Worm (Caenorhabditis elegans) whole organism, L1 larva: Measurements from ENCODE around the gene dcar-1.
A peak's percentile ranks its signal among the peaks of the same experiment; 100 is the strongest.

Source experiments
- C04F5.9 ChIP-seq: sonication (generic microtip); optimal IDR thresholded peaks from 2 replicates; lab custom pipeline; 2016; ENCODE audit warnings: missing genetic modification characterization, missing compliant biosample characterization
- C34B4.2 ChIP-seq: sonication (generic microtip); optimal IDR thresholded peaks from 2 replicates; lab custom pipeline; 2017; ENCODE audit warnings: mild to moderate bottlenecking, missing genetic modification characterization, missing compliant biosample characterization
- Y116A8C.19 ChIP-seq: sonication (generic microtip); optimal IDR thresholded peaks from 2 replicates; lab custom pipeline; 2016; ENCODE audit warnings: missing compliant biosample characterization, missing genetic modification characterization, borderline replicate concordance
- aha-1 ChIP-seq: fragments of 150-350 bp; optimal IDR thresholded peaks from 2 replicates; lab custom pipeline; 2014; ENCODE audit warnings: missing biosample characterization, missing genetic modification characterization
- ama-1 ChIP-seq: fragments of 150-350 bp; optimal IDR thresholded peaks from 2 replicates; lab custom pipeline; 2014
- ceh-90 ChIP-seq: sonication (generic microtip); optimal IDR thresholded peaks from 2 replicates; lab custom pipeline; 2016; ENCODE audit warnings: missing genetic modification characterization, missing compliant biosample characterization
- dsc-1 ChIP-seq: sonication (generic microtip); optimal IDR thresholded peaks from 2 replicates; lab custom pipeline; 2016; ENCODE audit warnings: mild to moderate bottlenecking, missing genetic modification characterization, missing compliant biosample characterization
- efl-1 ChIP-seq, 4 experiments: fragments of 150-350 bp; optimal IDR thresholded peaks in 3 of 4; peaks in 1 of 4; 1 replicate in 1 of 4; 2 replicates in 3 of 4; lab custom pipeline; 2014; ENCODE audit warnings: missing biosample characterization in 2 of 4, missing genetic modification characterization in 2 of 4, missing genetic modification reagents in 2 of 4
- efl-3 ChIP-seq: fragments of 200-800 bp; sonication (Bioruptor generic); optimal IDR thresholded peaks from 2 replicates; lab custom pipeline; 2018; ENCODE audit warnings: mild to moderate bottlenecking, missing genetic modification characterization, missing compliant biosample characterization
- egl-13 ChIP-seq: sonication (generic microtip); optimal IDR thresholded peaks from 2 replicates; lab custom pipeline; 2016; ENCODE audit warnings: missing genotype, missing genetic modification reagents, missing genetic modification characterization, missing compliant biosample characterization
- ets-5 ChIP-seq: fragments of 200-800 bp; sonication (Bioruptor generic); IDR thresholded peaks from 2 replicates; pipeline ENCODE4 v1.3.6; 2022; ENCODE audit warnings: missing genetic modification characterization, missing compliant biosample characterization
- fkh-4 ChIP-seq: sonication (generic microtip); optimal IDR thresholded peaks from 2 replicates; lab custom pipeline; 2016; ENCODE audit warnings: missing compliant biosample characterization, missing genetic modification characterization, borderline replicate concordance
- hpl-2 ChIP-seq: fragments of 150-350 bp; optimal IDR thresholded peaks from 2 replicates; lab custom pipeline; 2014; ENCODE audit warnings: missing biosample characterization, missing genetic modification reagents, missing genetic modification characterization
- lin-15B ChIP-seq: fragments of 150-350 bp; sonication (generic microtip); optimal IDR thresholded peaks from 3 replicates; lab custom pipeline; 2014; ENCODE audit warnings: missing biosample characterization, missing genetic modification characterization
- lir-3 ChIP-seq: sonication (generic microtip); optimal IDR thresholded peaks from 2 replicates; lab custom pipeline; 2016; ENCODE audit warnings: mild to moderate bottlenecking, missing genetic modification characterization, moderate library complexity, missing compliant biosample characterization; ENCODE audit not compliant: poor library complexity
- mab-9 ChIP-seq: fragments of 200-800 bp; sonication (Bioruptor generic); IDR thresholded peaks from 2 replicates; pipeline ENCODE4 v1.3.6; 2022; ENCODE audit warnings: missing genetic modification reagents, missing genetic modification characterization, missing compliant biosample characterization
- mdl-1 ChIP-seq, 2 experiments: fragments of 150-350 bp; optimal IDR thresholded peaks; 2 replicates each; lab custom pipeline; 2014 to 2017; ENCODE audit warnings: missing biosample characterization in 2 of 2, missing genetic modification characterization in 2 of 2, inconsistent platforms in 1 of 2
- mef-2 ChIP-seq: fragments of 150-350 bp; optimal IDR thresholded peaks from 2 replicates; lab custom pipeline; 2014; ENCODE audit warnings: missing biosample characterization, missing genetic modification characterization
- nhr-12 ChIP-seq: sonication (generic microtip); optimal IDR thresholded peaks from 2 replicates; lab custom pipeline; 2017; ENCODE audit warnings: missing biosample characterization, missing genetic modification characterization
- nhr-237 ChIP-seq: fragments of 150-350 bp; optimal IDR thresholded peaks from 2 replicates; lab custom pipeline; 2014; ENCODE audit warnings: missing biosample characterization, missing genetic modification characterization
- nhr-76 ChIP-seq: sonication (generic microtip); optimal IDR thresholded peaks from 2 replicates; lab custom pipeline; 2017; ENCODE audit warnings: missing biosample characterization, missing genetic modification characterization
- nhr-84 ChIP-seq: sonication (generic microtip); optimal IDR thresholded peaks from 2 replicates; lab custom pipeline; 2017; ENCODE audit warnings: missing biosample characterization, missing genetic modification characterization
- nhr-85 ChIP-seq: sonication (generic microtip); peaks from one replicate; lab custom pipeline; 2016; ENCODE audit warnings: missing genetic modification characterization, inconsistent platforms, missing compliant biosample characterization
- nhr-90 ChIP-seq: sonication (generic microtip); optimal IDR thresholded peaks from 2 replicates; lab custom pipeline; 2016; ENCODE audit warnings: mild to moderate bottlenecking, missing genetic modification characterization, missing compliant biosample characterization; ENCODE audit not compliant: poor library complexity
- pag-3 ChIP-seq: sonication (generic microtip); optimal IDR thresholded peaks from 2 replicates; lab custom pipeline; 2017; ENCODE audit warnings: missing genetic modification characterization, mild to moderate bottlenecking, missing compliant biosample characterization, antibody characterized with exemption, borderline replicate concordance; ENCODE audit not compliant: insufficient read depth
- pax-3 ChIP-seq: fragments of 200-800 bp; sonication (Bioruptor generic); optimal IDR thresholded peaks from 2 replicates; lab custom pipeline; 2018; ENCODE audit warnings: mild to moderate bottlenecking, missing genetic modification characterization, moderate library complexity, missing compliant biosample characterization
- pqm-1 ChIP-seq: sonication (generic microtip); optimal IDR thresholded peaks from 3 replicates; lab custom pipeline; 2017; ENCODE audit warnings: missing biosample characterization, missing genetic modification characterization
- snu-23 ChIP-seq: sonication (generic microtip); optimal IDR thresholded peaks from 2 replicates; lab custom pipeline; 2016; ENCODE audit warnings: missing genetic modification characterization, missing compliant biosample characterization
- tbx-2 ChIP-seq: sonication (generic microtip); optimal IDR thresholded peaks from 2 replicates; lab custom pipeline; 2016; ENCODE audit warnings: missing genetic modification characterization, missing compliant biosample characterization
- ztf-4 ChIP-seq: fragments of 150-350 bp; optimal IDR thresholded peaks from 2 replicates; lab custom pipeline; 2014; ENCODE audit warnings: missing biosample characterization, missing genetic modification characterization

The dcar-1 gene

DNA sequence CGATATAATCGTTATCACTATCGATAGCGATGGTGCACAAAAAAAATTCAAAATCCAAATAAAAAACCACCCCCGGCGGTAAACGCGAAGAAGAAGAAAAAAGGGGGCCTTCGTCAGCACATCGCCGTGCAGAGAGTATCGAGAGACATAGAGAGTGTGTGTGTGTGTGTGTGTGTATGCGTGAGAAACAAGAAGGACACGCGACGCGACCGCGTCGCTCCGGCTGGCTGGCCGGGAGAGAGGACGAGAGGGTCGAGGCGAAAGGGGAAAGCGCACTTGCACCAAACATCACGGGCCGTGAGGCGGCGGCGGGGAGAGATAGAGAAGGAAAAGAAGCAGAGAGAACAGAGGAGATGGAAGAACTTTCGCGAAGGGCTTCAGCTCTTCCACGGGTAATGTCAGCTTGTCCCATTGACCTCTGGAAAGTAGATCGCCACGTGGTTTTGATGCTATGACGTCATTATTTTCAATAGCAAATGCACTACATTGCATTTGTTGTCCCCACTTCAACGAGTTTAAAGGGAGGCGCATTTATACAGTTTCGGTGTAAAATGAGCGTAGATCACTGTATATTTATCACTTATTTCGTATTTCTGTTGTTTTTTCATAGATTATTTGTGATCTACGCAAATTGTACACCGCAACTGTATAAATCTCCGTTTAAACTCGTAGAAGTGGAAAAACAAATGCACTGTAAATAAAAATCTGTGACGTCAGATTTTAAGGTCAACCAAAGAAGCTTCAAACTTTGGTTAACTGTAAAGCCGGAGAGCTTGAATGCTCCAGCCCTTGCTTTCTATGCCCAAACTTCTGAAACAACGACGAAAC lies 41.3 kb downstream of the dcar-1 start, which contains the start of gene Y59A8B.24 (continued):
- TF ChIP-seq ets-5 (GFP tag; lab: Robert Waterston, UW) (no peak), fkh-4 (peak; percentile 79), nhr-76 (tag; lab: Kevin White, UChicago) (no peak), aha-1 (tag; lab: Kevin White, UChicago) (peak; percentile 80), nhr-237 (tag; lab: Kevin White, UChicago) (peak; percentile 90), lin-15B (tag; lab: Kevin White, UChicago) (peak; percentile 94), nhr-90 (peak; percentile 89), mab-9 (GFP tag; lab: Robert Waterston, UW) (peak; percentile 58; the same call in 1 of the 2 replicates), snu-23 (peak; percentile 97)

DNA sequence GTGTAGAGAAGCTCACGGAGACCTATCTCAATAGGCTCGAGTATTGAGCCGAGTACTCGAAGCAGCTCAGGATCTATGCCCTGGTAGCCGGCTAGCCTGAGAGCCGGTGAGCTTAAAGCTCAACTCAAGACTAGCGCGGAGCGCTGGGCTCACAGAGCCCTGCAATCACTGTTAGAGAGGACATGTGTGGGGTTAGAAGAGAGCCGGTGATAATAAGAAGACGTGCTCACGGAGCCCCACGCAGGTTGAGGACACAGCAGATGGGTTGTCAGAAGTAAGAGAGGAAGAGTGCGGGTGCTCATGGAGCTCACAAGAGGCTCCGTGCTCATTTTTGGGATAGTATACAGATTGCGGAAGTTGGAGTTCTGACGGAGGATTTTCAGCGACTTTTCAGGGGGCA lies 42.2 kb downstream of the dcar-1 start:
- TF ChIP-seq efl-1 (optimal IDR thresholded peaks at IDR 0.05; lab: Kevin White, UChicago) (no peak), efl-1 (GFP tag; optimal IDR thresholded peaks at IDR 0.05 in 1 of 2; lab: Kevin White, UChicago) (peak in 1 of 2 experiments; percentile 54), ama-1 (lab: Kevin White, UChicago) (no peak)

DNA sequence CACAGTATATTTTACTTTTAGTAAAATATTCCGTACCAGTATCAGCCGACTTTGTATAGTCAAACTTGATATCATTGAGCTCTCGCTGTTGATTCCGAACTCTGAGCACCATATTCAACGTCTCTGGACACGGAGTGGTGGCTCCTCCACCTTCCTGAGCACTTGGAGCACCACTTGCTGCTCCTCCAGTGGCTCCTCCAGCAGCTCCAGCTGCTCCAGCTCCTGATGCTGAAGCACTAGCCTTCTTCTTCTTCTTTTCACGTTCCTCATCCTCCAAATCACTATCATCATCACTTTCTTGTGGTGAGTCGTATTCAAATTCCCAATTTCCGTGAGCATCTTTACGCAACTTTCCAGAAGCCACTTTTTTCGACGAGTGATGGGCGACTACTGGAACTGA lies 46.0 kb downstream of the dcar-1 start:
- TF ChIP-seq nhr-85 (tag; lab: Kevin White, UChicago) = peak; percentile 58
- TF ChIP-seq efl-1 (optimal IDR thresholded peaks at IDR 0.05; lab: Kevin White, UChicago) = no peak
- peak in 1 of 2 experiments; percentile 90 for TF ChIP-seq efl-1 (GFP tag; optimal IDR thresholded peaks at IDR 0.05 in 1 of 2; lab: Kevin White, UChicago)
- no peak for TF ChIP-seq tbx-2

DNA sequence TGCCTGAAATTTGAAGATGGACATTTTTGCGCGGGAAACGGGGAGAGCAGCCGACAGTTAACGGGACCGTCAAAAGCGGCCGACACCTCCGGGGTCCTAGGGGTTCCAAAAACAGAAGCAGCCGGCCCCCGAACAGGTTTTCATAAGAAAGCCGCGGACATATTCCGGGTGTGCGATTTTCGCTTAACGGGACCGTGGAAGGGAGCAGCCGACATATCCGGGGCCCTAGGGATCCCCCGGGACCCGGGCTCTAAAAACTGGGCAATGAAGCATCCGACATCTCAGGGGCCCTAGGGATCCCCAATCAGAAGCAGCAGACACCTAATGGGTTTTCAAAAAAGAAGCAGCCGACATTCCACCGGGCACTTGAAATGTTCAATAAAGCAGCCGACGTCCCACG lies 52.4 kb downstream of the dcar-1 start:
- no peak for TF ChIP-seq C04F5.9 (tag; lab: Kevin White, UChicago)
- TF ChIP-seq hpl-2 = no peak
- TF ChIP-seq efl-3 (GFP tag; lab: Kevin White, UChicago) = no peak
- TF ChIP-seq ztf-4 (tag; lab: Kevin White, UChicago) = no peak
- TF ChIP-seq mef-2 (tag; lab: Kevin White, UChicago) = no peak
- TF ChIP-seq ets-5 (GFP tag; lab: Robert Waterston, UW) = no peak
- no peak for TF ChIP-seq nhr-12
- TF ChIP-seq lir-3 = no peak
- TF ChIP-seq pqm-1 (tag; lab: Kevin White, UChicago) = no peak
- no peak for TF ChIP-seq ceh-90 (tag; lab: Kevin White, UChicago)
- TF ChIP-seq egl-13 (tag; lab: Kevin White, UChicago) = no peak
- no peak for TF ChIP-seq nhr-84
- TF ChIP-seq aha-1 (tag; lab: Kevin White, UChicago) = no peak
- no peak for TF ChIP-seq pag-3 (tag; lab: Kevin White, UChicago)
- no peak for TF ChIP-seq pax-3 (tag; lab: Kevin White, UChicago)

DNA sequence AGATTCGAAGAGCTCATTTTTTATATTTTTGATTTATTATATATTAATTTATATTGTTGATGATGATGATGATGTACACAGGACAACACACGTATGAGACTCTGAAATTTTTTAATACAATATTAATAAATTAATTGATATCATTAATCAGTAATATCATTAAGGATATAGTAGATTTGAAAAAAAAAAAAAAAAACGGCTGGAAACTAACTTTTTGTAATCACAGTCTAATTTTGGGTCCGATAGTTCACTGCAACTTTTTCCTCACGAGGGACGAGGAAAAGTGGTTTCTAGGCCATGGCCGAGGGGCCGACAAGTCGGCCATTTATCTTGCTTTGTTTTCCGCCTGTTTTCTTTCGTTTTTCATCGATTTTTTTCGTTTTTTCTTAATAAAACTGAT lies 56.6 kb downstream of the dcar-1 start, which contains the start of gene gck-3:
Gene gck-3, minus strand, starts transcription at position 101 of the 400 bp plus-strand sequence.
- no peak for TF ChIP-seq mdl-1 (tag; optimal IDR thresholded peaks at IDR 0.05; lab: Kevin White, UChicago)
- no peak for TF ChIP-seq C34B4.2 (tag; lab: Kevin White, UChicago)
- no peak for TF ChIP-seq egl-13 (tag; lab: Kevin White, UChicago)
- TF ChIP-seq dsc-1 = no peak
- no peak for TF ChIP-seq Y116A8C.19 (tag; lab: Kevin White, UChicago)
- TF ChIP-seq, all 84 proteins: peak for 0
